Worm (Caenorhabditis elegans): Measurements from ENCODE around the gene C06E2.5.

Gene C06E2.5

DNA sequence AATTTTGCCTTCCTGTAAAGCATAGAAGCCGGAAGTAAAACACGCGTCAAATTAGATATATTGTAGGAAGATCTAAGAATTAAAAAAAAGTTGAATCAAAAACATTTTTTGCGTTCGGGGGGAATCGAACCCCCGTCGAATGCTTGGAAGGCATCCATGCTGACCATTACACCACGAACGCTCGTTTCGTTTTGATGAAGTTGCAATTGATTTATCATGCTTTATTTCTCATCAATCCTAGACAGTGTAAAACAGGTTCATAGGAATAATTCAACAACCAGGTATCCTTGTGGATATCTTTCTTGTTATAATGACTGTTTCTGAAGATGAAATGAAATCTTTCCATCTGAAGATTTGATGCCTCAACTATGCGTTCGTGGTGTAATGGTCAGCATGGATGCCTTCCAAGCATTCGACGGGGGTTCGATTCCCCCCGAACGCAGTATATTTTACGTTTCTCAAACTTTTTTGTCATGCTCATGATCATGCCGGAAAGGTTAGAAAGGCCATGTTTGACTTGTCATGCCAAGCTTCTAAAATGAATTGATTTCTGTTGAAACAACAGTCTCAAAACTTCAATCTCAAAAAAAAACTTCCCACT is 37.8 kb downstream of the C06E2.5 start:
- TF ChIP-seq T22C8.4 (GFP tag; IDR thresholded peaks at IDR 0.05), result no peak
- TF ChIP-seq cog-1 (tag; optimal IDR thresholded peaks at IDR 0.05), result no peak
- TF ChIP-seq ztf-29 (GFP tag; IDR thresholded peaks at IDR 0.05), result no peak
- TF ChIP-seq klf-2 (GFP tag; conservative IDR thresholded peaks at IDR 0.05), result no peak
- no peak for TF ChIP-seq ztf-23 (GFP tag; IDR thresholded peaks at IDR 0.05)
- no peak for TF ChIP-seq med-1 (GFP tag; optimal IDR thresholded peaks at IDR 0.05; ENCODE audit: insufficient read depth)
- no peak for TF ChIP-seq flt-1 (GFP tag; IDR thresholded peaks at IDR 0.05)
- no peak for TF ChIP-seq ref-1 (GFP tag; conservative IDR thresholded peaks at IDR 0.05)
- TF ChIP-seq tab-1 (GFP tag; IDR thresholded peaks at IDR 0.05), result no peak

DNA sequence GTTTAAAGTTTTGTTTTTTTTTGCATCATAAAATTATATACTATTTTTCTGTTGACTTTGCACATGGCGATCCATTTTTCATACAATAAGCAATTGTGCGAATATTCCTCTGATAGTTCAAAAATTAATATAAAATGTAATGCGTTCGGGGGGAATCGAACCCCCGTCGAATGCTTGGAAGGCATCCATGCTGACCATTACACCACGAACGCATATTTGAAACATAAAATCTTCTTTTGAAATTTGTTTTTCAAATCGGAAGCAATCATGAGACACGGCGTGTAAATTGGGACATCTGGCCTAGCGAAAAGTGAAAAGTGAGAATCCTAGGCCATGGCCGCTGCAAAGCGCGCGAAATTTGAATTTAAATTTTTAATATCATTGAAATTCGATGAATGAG is 39.3 kb downstream of the C06E2.5 start:
- TF ChIP-seq T22C8.4 (GFP tag; IDR thresholded peaks at IDR 0.05), result peak; percentile 8; the same call in 1 of the 2 replicates

ce11 chrX:8817929-8818328 is 39.8 kb downstream of the C06E2.5 start:
- TF ChIP-seq ref-1 (GFP tag; conservative IDR thresholded peaks at IDR 0.05) (peak; percentile 48; the same call in 1 of the 2 replicates), med-1 (GFP tag; optimal IDR thresholded peaks at IDR 0.05; ENCODE audit: insufficient read depth) (no peak), klf-2 (GFP tag; conservative IDR thresholded peaks at IDR 0.05) (peak; percentile 65; the same call in 1 of the 2 replicates), ztf-23 (GFP tag; IDR thresholded peaks at IDR 0.05) (peak; percentile 69; the same call in 1 of the 2 replicates), ztf-29 (GFP tag; IDR thresholded peaks at IDR 0.05) (no peak), cog-1 (tag; optimal IDR thresholded peaks at IDR 0.05) (no peak), flt-1 (GFP tag; IDR thresholded peaks at IDR 0.05) (peak; percentile 89), tab-1 (GFP tag; IDR thresholded peaks at IDR 0.05) (peak; percentile 80), T22C8.4 (GFP tag; IDR thresholded peaks at IDR 0.05) (peak; percentile 51)

DNA sequence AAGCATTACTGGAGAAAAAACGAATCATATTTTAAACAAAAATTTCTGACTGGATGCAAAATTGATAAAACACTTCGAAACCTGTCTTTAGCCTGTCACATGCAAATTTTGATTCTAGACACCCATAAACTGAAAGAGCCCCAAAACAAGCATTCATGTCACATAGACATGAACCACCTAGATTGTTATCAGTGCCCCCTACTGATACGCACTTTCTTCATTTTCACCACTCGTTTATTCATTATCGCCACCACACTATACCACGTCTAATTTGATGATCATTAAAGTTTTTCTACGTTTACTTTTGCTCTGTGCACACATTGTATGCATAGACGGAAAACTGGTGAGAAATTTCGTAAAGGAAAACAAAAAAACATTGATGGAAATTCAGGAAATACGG is 45.8 kb downstream of the C06E2.5 start, which contains the start of gene cnnm-2:
TSS of gene cnnm-2 (plus strand) at position 190 of the 400 bp plus-strand sequence.
- TF ChIP-seq ref-1 (GFP tag; conservative IDR thresholded peaks at IDR 0.05) (no peak), med-1 (GFP tag; optimal IDR thresholded peaks at IDR 0.05; ENCODE audit: insufficient read depth) (no peak), klf-2 (GFP tag; conservative IDR thresholded peaks at IDR 0.05) (no peak), ztf-29 (GFP tag; IDR thresholded peaks at IDR 0.05) (no peak), T22C8.4 (GFP tag; IDR thresholded peaks at IDR 0.05) (no peak), flt-1 (GFP tag; IDR thresholded peaks at IDR 0.05) (no peak), tab-1 (GFP tag; IDR thresholded peaks at IDR 0.05) (no peak), ztf-23 (GFP tag; IDR thresholded peaks at IDR 0.05) (no peak), cog-1 (tag; optimal IDR thresholded peaks at IDR 0.05) (no peak)

DNA sequence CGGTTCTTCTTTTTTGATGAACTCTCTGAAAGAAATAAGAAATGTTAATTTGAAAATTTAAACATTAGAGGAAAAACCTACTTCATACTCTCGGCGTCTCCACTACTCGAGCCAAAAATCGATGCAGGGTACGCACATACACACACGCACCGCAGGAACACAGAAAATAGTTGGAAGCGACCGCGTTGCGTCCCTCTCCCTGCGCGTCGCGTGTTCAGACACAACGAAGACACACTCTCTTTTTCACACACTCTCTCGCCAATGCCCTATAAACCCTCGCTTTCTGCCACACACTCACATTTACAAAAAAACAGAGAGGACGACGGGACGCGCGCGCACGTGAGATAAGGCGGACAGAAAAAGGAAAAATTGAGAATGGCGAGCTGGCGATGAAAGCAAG is 46.8 kb downstream of the C06E2.5 start, which contains the start of gene R04E5.9:
TSS of gene R04E5.9 (minus strand) at position 235 of the 400 bp plus-strand sequence.
- no peak for TF ChIP-seq ztf-29 (GFP tag; IDR thresholded peaks at IDR 0.05)
- TF ChIP-seq flt-1 (GFP tag; IDR thresholded peaks at IDR 0.05), result 0 out of 2 replicates have a peak, but pooled peaks have one; percentile 26
- TF ChIP-seq ztf-23 (GFP tag; IDR thresholded peaks at IDR 0.05), result no peak
- TF ChIP-seq tab-1 (GFP tag; IDR thresholded peaks at IDR 0.05), result no peak
- peak; percentile 69 for TF ChIP-seq T22C8.4 (GFP tag; IDR thresholded peaks at IDR 0.05)
- TF ChIP-seq med-1 (GFP tag; optimal IDR thresholded peaks at IDR 0.05; ENCODE audit: insufficient read depth), result no peak
- TF ChIP-seq cog-1 (tag; optimal IDR thresholded peaks at IDR 0.05), result peak; percentile 78
- TF ChIP-seq ref-1 (GFP tag; conservative IDR thresholded peaks at IDR 0.05), result no peak

DNA sequence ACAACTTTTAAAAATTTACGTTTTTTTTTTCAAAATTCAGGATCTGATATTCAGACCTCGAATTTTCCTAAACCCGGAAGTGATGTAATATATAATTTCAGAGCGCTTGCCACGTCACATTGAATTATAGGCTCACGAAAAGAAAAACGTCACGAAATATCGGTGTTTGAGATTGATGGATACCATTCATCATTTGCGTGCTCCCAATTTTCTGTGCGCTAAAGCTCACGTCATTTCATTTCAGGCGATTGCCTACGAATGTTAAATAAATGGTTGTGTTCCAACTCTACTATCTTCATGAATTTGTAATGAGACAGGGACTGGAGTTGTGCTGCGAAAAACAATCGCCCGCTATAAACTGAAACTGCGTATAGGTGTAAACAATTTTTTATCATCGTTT is 49.0 kb downstream of the C06E2.5 start:
- TF ChIP-seq med-1 (GFP tag; optimal IDR thresholded peaks at IDR 0.05; ENCODE audit: insufficient read depth), result no peak
- TF ChIP-seq ztf-29 (GFP tag; IDR thresholded peaks at IDR 0.05), result no peak

All from whole organism, midembryonic.